Worm (Caenorhabditis elegans) whole organism, L2 larva: Measurements from ENCODE around the gene C56A3.4.

Source experiments
- ZK546.5 ChIP-seq: sonication (generic microtip); optimal IDR thresholded peaks from 2 replicates; lab custom pipeline; 2017; ENCODE audit warnings: missing biosample characterization, missing genetic modification characterization
- aly-2 ChIP-seq: fragments of 150-350 bp; optimal IDR thresholded peaks from 2 replicates; lab custom pipeline; 2014; ENCODE audit warnings: missing biosample characterization, missing genetic modification characterization
- egl-27 ChIP-seq: sonication (generic microtip); optimal IDR thresholded peaks from 3 replicates; lab custom pipeline; 2017; ENCODE audit warnings: missing biosample characterization, missing genetic modification reagents, missing genetic modification characterization
- elt-1 ChIP-seq: fragments of 150-350 bp; optimal IDR thresholded peaks from 2 replicates; lab custom pipeline; 2014; ENCODE audit warnings: missing biosample characterization, missing genetic modification characterization
- lin-13 ChIP-seq: fragments of 150-350 bp; optimal IDR thresholded peaks from 2 replicates; lab custom pipeline; 2014; ENCODE audit warnings: missing biosample characterization, missing genetic modification reagents, missing genetic modification characterization
- lin-39 ChIP-seq: fragments of 150-350 bp; optimal IDR thresholded peaks from 2 replicates; lab custom pipeline; 2014; ENCODE audit warnings: missing biosample characterization, missing genetic modification reagents, missing genetic modification characterization
- lsy-2 ChIP-seq, 2 experiments: fragments of 150-350 bp in 1 of 2; sonication (generic microtip) in 1 of 2; optimal IDR thresholded peaks; 2 replicates each; lab custom pipeline; 2014 to 2017; ENCODE audit warnings: missing biosample characterization in 2 of 2, missing genetic modification characterization in 2 of 2
- mbf-1 ChIP-seq: sonication (generic microtip); optimal IDR thresholded peaks from 2 replicates; lab custom pipeline; 2017; ENCODE audit warnings: missing biosample characterization, missing genetic modification characterization
- nhr-11 ChIP-seq: fragments of 150-350 bp; optimal IDR thresholded peaks from 2 replicates; lab custom pipeline; 2014; ENCODE audit warnings: missing biosample characterization, missing genetic modification characterization
- nhr-23 ChIP-seq: fragments of 150-350 bp; optimal IDR thresholded peaks from 2 replicates; lab custom pipeline; 2014; ENCODE audit warnings: missing biosample characterization, missing genetic modification reagents, missing genetic modification characterization
- nhr-237 ChIP-seq: fragments of 150-350 bp; optimal IDR thresholded peaks from 2 replicates; lab custom pipeline; 2014; ENCODE audit warnings: missing biosample characterization, missing genetic modification characterization
- peb-1 ChIP-seq: fragments of 150-350 bp; optimal IDR thresholded peaks from 2 replicates; lab custom pipeline; 2014; ENCODE audit warnings: missing biosample characterization, missing genetic modification characterization
- unc-55 ChIP-seq: fragments of 150-350 bp; sonication (generic microtip); optimal IDR thresholded peaks from 3 replicates; lab custom pipeline; 2014; ENCODE audit warnings: missing biosample characterization, missing genetic modification reagents, missing genetic modification characterization
- ztf-11 ChIP-seq: sonication (generic microtip); optimal IDR thresholded peaks from 2 replicates; lab custom pipeline; 2017; ENCODE audit warnings: missing biosample characterization, missing genetic modification characterization

ce11 chrV:13580696-13581095 lies 29.1 kb upstream of the C56A3.4 start, which contains the start of gene C50B8.5:
- TF ChIP-seq ztf-11 (tag; lab: Kevin White, UChicago) (no peak), elt-1 (tag; lab: Kevin White, UChicago) (no peak), nhr-11 (no peak), nhr-23 (tag; lab: Kevin White, UChicago) (no peak), lin-39 (tag; lab: Kevin White, UChicago) (no peak), egl-27 (tag; lab: Kevin White, UChicago) (no peak), ZK546.5 (no peak), nhr-237 (tag; lab: Kevin White, UChicago) (no peak), aly-2 (tag; lab: Kevin White, UChicago) (no peak), mbf-1 (tag; lab: Kevin White, UChicago) (no peak), lin-13 (no peak), unc-55 (no peak), lsy-2 (tag; optimal IDR thresholded peaks at IDR 0.05; lab: Kevin White, UChicago) (no peak), peb-1 (tag; lab: Kevin White, UChicago) (no peak)
